Worm (Caenorhabditis elegans): ENCODE results near the gene tbc-2.

The tbc-2 gene

DNA sequence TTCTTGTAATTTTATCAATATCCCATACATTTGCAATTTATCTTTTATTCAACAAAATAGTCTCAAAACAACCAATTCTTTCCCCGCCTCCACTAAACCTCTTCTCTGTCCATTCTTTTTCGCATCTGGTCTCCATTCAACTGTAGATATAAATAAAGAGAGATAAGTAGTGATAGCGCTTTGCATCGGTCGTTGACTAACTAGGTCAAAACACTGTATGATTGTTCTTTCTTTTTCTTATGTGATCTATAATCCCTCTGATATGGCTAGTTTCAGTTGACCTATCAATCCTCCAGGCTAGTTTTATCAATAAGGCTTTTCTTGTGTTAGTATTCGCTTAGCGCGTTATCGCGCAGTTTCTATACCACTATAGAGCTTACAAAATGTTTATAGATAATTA lies 26.0 kb upstream of the tbc-2 start:
- peak; percentile 62 for TF ChIP-seq nhr-28 (tag; optimal IDR thresholded peaks at IDR 0.05)
- TF ChIP-seq mxl-3 (GFP tag; optimal IDR thresholded peaks at IDR 0.05): no peak
- TF ChIP-seq nhr-41 (GFP tag; IDR thresholded peaks at IDR 0.05): no peak

DNA sequence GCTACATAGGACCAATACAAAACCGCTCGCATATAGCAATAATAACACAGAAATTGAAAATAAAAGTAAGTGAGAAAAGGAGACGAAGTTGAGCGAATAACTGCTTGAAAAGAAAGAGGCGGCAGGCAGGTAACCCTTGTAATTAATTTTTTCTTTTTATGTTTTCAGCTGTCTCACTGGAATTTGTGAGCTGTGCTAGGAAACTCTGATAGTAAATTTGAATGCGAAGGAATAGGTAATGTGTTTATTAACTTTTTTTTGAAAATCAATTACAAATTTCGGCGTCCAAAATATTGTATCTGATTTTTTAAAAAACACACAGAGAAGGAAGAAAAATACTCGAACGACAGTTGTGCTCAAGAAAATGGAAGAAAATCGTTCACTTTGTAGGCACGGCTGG lies 24.8 kb upstream of the tbc-2 start, which contains the start of gene H41C03.2:
Gene H41C03.2, minus strand, starts transcription at position 101 of the 400 bp plus-strand sequence.
- TF ChIP-seq lin-1 (GFP tag; IDR thresholded peaks at IDR 0.05) (no peak), unc-62 (GFP tag; optimal IDR thresholded peaks at IDR 0.05 in 1 of 2) (peak in 1 of 2 experiments; percentile 75), unc-62 (tag; optimal IDR thresholded peaks at IDR 0.05) (no peak)

DNA sequence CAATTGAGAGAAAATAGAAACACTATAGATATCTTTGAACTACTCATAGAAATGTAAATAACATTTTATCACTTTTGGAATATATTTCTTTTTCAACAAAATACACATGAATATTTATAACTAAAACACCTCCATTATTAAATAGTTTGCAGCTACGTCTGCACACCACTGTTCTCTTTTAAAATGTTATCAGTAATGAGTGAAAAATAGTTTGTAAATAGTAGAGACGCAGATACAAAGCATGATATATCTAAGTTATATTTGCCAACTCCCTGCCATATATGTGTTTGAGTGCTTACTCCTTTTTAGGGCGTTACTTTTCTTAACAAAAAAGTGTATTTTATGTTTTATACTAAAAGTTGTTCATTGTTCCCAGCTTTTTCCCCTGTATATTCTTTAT lies 18.9 kb upstream of the tbc-2 start:
- TF ChIP-seq pqm-1 (tag; optimal IDR thresholded peaks at IDR 0.05) (peak; percentile 12), nhr-28 (tag; optimal IDR thresholded peaks at IDR 0.05) (peak; percentile 72), dve-1 (tag; optimal IDR thresholded peaks at IDR 0.05; ENCODE audit: insufficient read depth) (peak; percentile 34), nhr-25 (tag; optimal IDR thresholded peaks at IDR 0.05; ENCODE audit: borderline replicate concordance, insufficient read depth) (no peak)

DNA sequence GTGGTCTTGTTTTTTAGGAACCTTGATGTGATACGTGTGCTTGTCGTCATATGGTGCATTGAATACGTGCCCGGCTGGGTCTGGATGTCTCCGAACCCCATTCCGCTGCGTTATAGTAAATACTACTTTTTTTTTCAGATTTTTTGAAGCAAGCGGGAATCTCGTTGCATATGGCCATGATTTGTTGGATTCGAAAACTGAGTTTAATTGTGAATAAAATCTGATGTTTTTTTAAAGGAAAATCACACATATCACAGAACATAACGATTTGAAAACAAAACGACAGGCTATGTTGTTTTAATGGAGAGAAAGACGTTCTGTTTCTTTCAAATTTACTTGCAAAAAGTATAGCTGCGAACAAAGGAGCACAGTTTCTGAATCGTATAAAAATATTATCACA lies 18.2 kb upstream of the tbc-2 start, which contains the start of the genes ZK1248.17 and H41C03.3:
Gene ZK1248.17, minus strand, starts transcription at position 101 of the 400 bp plus-strand sequence.
Gene H41C03.3, plus strand, starts transcription at position 337 of the 400 bp plus-strand sequence.
- TF ChIP-seq nhr-237 (tag; optimal IDR thresholded peaks at IDR 0.05): no peak
- TF ChIP-seq ceh-32 (tag; optimal IDR thresholded peaks at IDR 0.05; ENCODE audit: poor library complexity): no peak
- no peak for TF ChIP-seq ctbp-1 (GFP tag; IDR thresholded peaks at IDR 0.05)
- TF ChIP-seq tag-97 (GFP tag; IDR thresholded peaks at IDR 0.05): no peak
- TF ChIP-seq gei-8 (GFP tag; optimal IDR thresholded peaks at IDR 0.05): no peak
- no peak for TF ChIP-seq daf-19 (GFP tag; conservative IDR thresholded peaks at IDR 0.05)
- TF ChIP-seq nhr-25 (tag; optimal IDR thresholded peaks at IDR 0.05; ENCODE audit: borderline replicate concordance, insufficient read depth): no peak
- no peak for TF ChIP-seq hif-1 (tag; optimal IDR thresholded peaks at IDR 0.05)
- TF ChIP-seq nhr-77 (tag; optimal IDR thresholded peaks at IDR 0.05): no peak
- TF ChIP-seq aha-1 (tag): no peak
- no peak for TF ChIP-seq ZK546.5 (tag; optimal IDR thresholded peaks at IDR 0.05)
- TF ChIP-seq D1046.2 (GFP tag; IDR thresholded peaks at IDR 0.05): no peak
- no peak for TF ChIP-seq sdz-12 (GFP tag; optimal IDR thresholded peaks at IDR 0.05)
- no peak for TF ChIP-seq ceh-44 (GFP tag; IDR thresholded peaks at IDR 0.05)
- TF ChIP-seq Y75B8A.6 (GFP tag; IDR thresholded peaks at IDR 0.05): no peak
- no peak for TF ChIP-seq mep-1 (tag; optimal IDR thresholded peaks at IDR 0.05)
- no peak for TF ChIP-seq ceh-62 (tag; optimal IDR thresholded peaks at IDR 0.05)

DNA sequence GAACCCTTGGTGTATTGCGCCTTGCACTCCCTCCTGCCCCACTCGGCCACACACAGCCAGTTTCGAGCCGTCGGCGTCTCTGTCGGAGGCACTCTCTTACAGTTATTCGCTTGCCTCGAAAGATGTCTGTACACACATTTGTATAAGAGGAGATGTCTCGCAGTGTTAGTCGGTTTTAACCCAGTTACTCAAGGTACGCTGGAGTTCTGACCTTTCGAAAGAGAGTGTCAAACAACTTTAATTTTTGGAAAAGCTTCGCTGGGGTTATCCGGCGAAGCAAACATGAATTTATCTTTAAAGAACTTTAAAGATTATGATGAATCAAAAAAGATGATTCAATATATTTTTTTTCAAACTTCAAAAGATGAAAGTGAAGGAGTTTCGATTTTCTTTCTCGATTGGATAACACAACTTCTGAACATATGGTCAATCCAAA lies 17.5 kb upstream of the tbc-2 start:
- peak; percentile 95 for TF ChIP-seq F10B5.3 (tag; optimal IDR thresholded peaks at IDR 0.05)
- TF ChIP-seq daf-12 (tag; optimal IDR thresholded peaks at IDR 0.05): peak; percentile 43
- peak; percentile 88 for TF ChIP-seq Y48G9A.11 (GFP tag; IDR thresholded peaks at IDR 0.05)
- TF ChIP-seq nhr-237 (tag; optimal IDR thresholded peaks at IDR 0.05): peak; percentile 70
- TF ChIP-seq spr-1 (tag; optimal IDR thresholded peaks at IDR 0.05): peak; percentile 97
- peak; percentile 87 for TF ChIP-seq vab-7 (GFP tag; IDR thresholded peaks at IDR 0.05)
- TF ChIP-seq nhr-76 (tag; optimal IDR thresholded peaks at IDR 0.05): peak; percentile 77
- TF ChIP-seq mep-1 (tag; optimal IDR thresholded peaks at IDR 0.05): peak; percentile 99
- TF ChIP-seq unc-62 (GFP tag; optimal IDR thresholded peaks at IDR 0.05 in 1 of 2): peak; percentile 85 to 100
- peak; percentile 50 for TF ChIP-seq unc-62 (tag; optimal IDR thresholded peaks at IDR 0.05)
- peak; percentile 53 for TF ChIP-seq pqm-1 (tag; optimal IDR thresholded peaks at IDR 0.05)
- peak; percentile 87 for TF ChIP-seq zfp-2 (tag; optimal IDR thresholded peaks at IDR 0.05)
- peak; percentile 99 for TF ChIP-seq dmd-9 (GFP tag; IDR thresholded peaks at IDR 0.05)
- TF ChIP-seq ctbp-1 (GFP tag; IDR thresholded peaks at IDR 0.05): peak; percentile 99
- peak; percentile 78 for TF ChIP-seq ZK337.2 (GFP tag; IDR thresholded peaks at IDR 0.05)
- TF ChIP-seq ces-1 (GFP tag; optimal IDR thresholded peaks at IDR 0.05): peak; percentile 94
- peak; percentile 96 for TF ChIP-seq nhr-25 (tag; optimal IDR thresholded peaks at IDR 0.05; ENCODE audit: borderline replicate concordance, insufficient read depth)
- peak; percentile 89; the same call in 1 of the 2 replicates for TF ChIP-seq ceh-44 (GFP tag; IDR thresholded peaks at IDR 0.05)
- peak; percentile 93 for TF ChIP-seq egl-27 (tag; optimal IDR thresholded peaks at IDR 0.05)
- TF ChIP-seq nhr-6 (tag; optimal IDR thresholded peaks at IDR 0.05): peak; percentile 96
- TF ChIP-seq spr-3 (GFP tag; optimal IDR thresholded peaks at IDR 0.05): peak; percentile 97
- TF ChIP-seq madf-9 (GFP tag; conservative IDR thresholded peaks at IDR 0.05): peak; percentile 98
- peak; percentile 55 for TF ChIP-seq skn-1 (tag; optimal IDR thresholded peaks at IDR 0.05)
- TF ChIP-seq R02D3.7 (tag; optimal IDR thresholded peaks at IDR 0.05): peak; percentile 58
- peak; percentile 89 for TF ChIP-seq nhr-111 (GFP tag; optimal IDR thresholded peaks at IDR 0.05)
- TF ChIP-seq dve-1 (tag; optimal IDR thresholded peaks at IDR 0.05; ENCODE audit: insufficient read depth): peak; percentile 100
